Worm (Caenorhabditis elegans) whole organism, L4 larva: ENCODE data around the gene K01G5.8.

Experiments
- F49E8.2 ChIP-seq: sonication (generic microtip); optimal IDR thresholded peaks from 2 replicates; lab custom pipeline; 2016; ENCODE audit warnings: missing compliant biosample characterization, mild to moderate bottlenecking, missing genetic modification characterization, borderline replicate concordance
- R02D3.7 ChIP-seq: fragments of 150-350 bp; sonication (generic microtip); optimal IDR thresholded peaks from 3 replicates; lab custom pipeline; 2014; ENCODE audit warnings: missing biosample characterization, missing genetic modification characterization
- T26A8.4 ChIP-seq: fragments of 200-800 bp; sonication (Bioruptor generic); IDR thresholded peaks from 2 replicates; pipeline ENCODE4 v1.3.6; 2022; ENCODE audit warnings: missing genetic modification characterization, missing compliant biosample characterization
- Y75B8A.6 ChIP-seq: fragments of 200-800 bp; sonication (Bioruptor generic); IDR thresholded peaks from 2 replicates; pipeline ENCODE4 v1.3.6; 2022; ENCODE audit warnings: missing genetic modification reagents, missing genetic modification characterization, missing compliant biosample characterization
- aly-2 ChIP-seq: sonication (generic microtip); optimal IDR thresholded peaks from 2 replicates; lab custom pipeline; 2018; ENCODE audit warnings: missing biosample characterization, missing genetic modification characterization
- ama-1 ChIP-seq: fragments of 150-350 bp; optimal IDR thresholded peaks from 2 replicates; lab custom pipeline; 2014; ENCODE audit warnings: inconsistent platforms, mixed read lengths
- arid-1 ChIP-seq: fragments of 200-800 bp; sonication (Bioruptor generic); conservative IDR thresholded peaks from 2 replicates; pipeline ENCODE4 v1.3.6; 2022; ENCODE audit warnings: missing genetic modification reagents, missing genetic modification characterization, missing compliant biosample characterization
- ceh-20 ChIP-seq: fragments of 200-800 bp; sonication (Bioruptor generic); IDR thresholded peaks from 2 replicates; pipeline ENCODE4 v1.3.6; 2022; ENCODE audit warnings: missing genetic modification reagents, missing genetic modification characterization, missing compliant biosample characterization
- ceh-28 ChIP-seq: fragments of 150-350 bp; optimal IDR thresholded peaks from 2 replicates; lab custom pipeline; 2014; ENCODE audit warnings: missing biosample characterization, missing genetic modification reagents, missing genetic modification characterization
- ceh-44 ChIP-seq: fragments of 200-800 bp; sonication (Bioruptor generic); IDR thresholded peaks from 2 replicates; pipeline ENCODE4 v1.3.6; 2022; ENCODE audit warnings: missing genetic modification reagents, missing genetic modification characterization, missing compliant biosample characterization
- ceh-62 ChIP-seq: sonication (generic microtip); optimal IDR thresholded peaks from 2 replicates; lab custom pipeline; 2017; ENCODE audit warnings: missing biosample characterization, missing genetic modification characterization
- ctbp-1 ChIP-seq: fragments of 200-800 bp; sonication (Bioruptor generic); IDR thresholded peaks from 2 replicates; pipeline ENCODE4 v1.3.6; 2022; ENCODE audit warnings: missing genetic modification reagents, missing genetic modification characterization, missing compliant biosample characterization
- egl-27 ChIP-seq: sonication (generic microtip); optimal IDR thresholded peaks from 3 replicates; lab custom pipeline; 2017; ENCODE audit warnings: missing biosample characterization, missing genetic modification reagents, missing genetic modification characterization
- fos-1 ChIP-seq: fragments of 150-350 bp; optimal IDR thresholded peaks from 2 replicates; lab custom pipeline; 2014; ENCODE audit warnings: missing biosample characterization, missing genetic modification characterization
- hif-1 ChIP-seq, 2 experiments: sonication (generic microtip); optimal IDR thresholded peaks; 2 replicates each; lab custom pipeline; 2016 to 2017; ENCODE audit warnings: missing compliant biosample characterization in 2 of 2, missing genetic modification characterization in 2 of 2, missing genetic modification reagents in 2 of 2, missing genotype in 2 of 2, mild to moderate bottlenecking in 1 of 2
- lim-7 ChIP-seq: fragments of 200-800 bp; sonication (Bioruptor generic); IDR thresholded peaks from 2 replicates; pipeline ENCODE4 v1.3.6; 2022; ENCODE audit warnings: missing genetic modification characterization, missing compliant biosample characterization
- lin-1 ChIP-seq: fragments of 200-800 bp; sonication (Bioruptor generic); IDR thresholded peaks from 2 replicates; pipeline ENCODE4 v1.3.6; 2022; ENCODE audit warnings: missing genetic modification reagents, missing genetic modification characterization, missing compliant biosample characterization
- lin-13 ChIP-seq: fragments of 150-350 bp; optimal IDR thresholded peaks from 2 replicates; lab custom pipeline; 2014; ENCODE audit warnings: missing biosample characterization, missing genetic modification reagents, missing genetic modification characterization
- lin-38 ChIP-seq: fragments of 200-800 bp; sonication (Bioruptor generic); IDR thresholded peaks from 2 replicates; pipeline ENCODE4 v1.3.6; 2022; ENCODE audit warnings: missing genetic modification reagents, missing genetic modification characterization, missing compliant biosample characterization
- lin-39 ChIP-seq: fragments of 150-350 bp; optimal IDR thresholded peaks from 2 replicates; lab custom pipeline; 2014; ENCODE audit warnings: missing biosample characterization, missing genetic modification reagents, missing genetic modification characterization
- lsy-2 ChIP-seq, 2 experiments: fragments of 150-350 bp in 1 of 2; sonication (generic microtip) in 1 of 2; optimal IDR thresholded peaks; 2 replicates each; lab custom pipeline; 2014 to 2017; ENCODE audit warnings: missing biosample characterization in 2 of 2, missing genetic modification characterization in 2 of 2
- mdl-1 ChIP-seq, 2 experiments: fragments of 150-350 bp in 1 of 2; sonication (generic microtip) in 1 of 2; optimal IDR thresholded peaks; 2 replicates each; lab custom pipeline; 2014 to 2017; ENCODE audit warnings: missing biosample characterization in 2 of 2, missing genetic modification characterization in 2 of 2
- mdt-29 ChIP-seq: fragments of 200-800 bp; sonication (Bioruptor generic); IDR thresholded peaks from 2 replicates; pipeline ENCODE4 v1.3.6; 2022; ENCODE audit warnings: missing genetic modification reagents, missing genetic modification characterization, missing compliant biosample characterization
- nhr-102 ChIP-seq: sonication (generic microtip); optimal IDR thresholded peaks from 2 replicates; lab custom pipeline; 2016; ENCODE audit warnings: mild to moderate bottlenecking, missing genetic modification characterization, moderate library complexity, missing compliant biosample characterization
- nhr-111 ChIP-seq: fragments of 200-800 bp; sonication (Bioruptor generic); optimal IDR thresholded peaks from 2 replicates; lab custom pipeline; 2018; ENCODE audit warnings: mild to moderate bottlenecking, missing genetic modification characterization, missing compliant biosample characterization
- nhr-42 ChIP-seq: fragments of 200-800 bp; sonication (Bioruptor generic); IDR thresholded peaks from 2 replicates; pipeline ENCODE4 v1.3.6; 2022; ENCODE audit warnings: missing genetic modification characterization, missing compliant biosample characterization
- pha-4 ChIP-seq, 2 experiments: fragments of 150-350 bp in 1 of 2; fragments of 200-800 bp in 1 of 2; sonication (Bioruptor generic) in 1 of 2; IDR thresholded peaks in 1 of 2; optimal IDR thresholded peaks in 1 of 2; 2 replicates each; pipeline versions ENCODE4 v1.3.6 to Lab custom; 2014 to 2022; ENCODE audit warnings: missing genetic modification characterization in 2 of 2, missing genetic modification reagents in 2 of 2, missing biosample characterization in 1 of 2, missing compliant biosample characterization in 1 of 2
- php-3 ChIP-seq: fragments of 200-800 bp; sonication (Bioruptor generic); IDR thresholded peaks from 2 replicates; pipeline ENCODE4 v1.3.6; 2022; ENCODE audit warnings: missing genetic modification reagents, missing genetic modification characterization, missing compliant biosample characterization
- saeg-2 ChIP-seq: fragments of 200-800 bp; sonication (Bioruptor generic); IDR thresholded peaks from 2 replicates; pipeline ENCODE4 v1.3.6; 2022; ENCODE audit warnings: missing genetic modification reagents, missing genetic modification characterization, missing compliant biosample characterization
- snpc-1.2 ChIP-seq: fragments of 200-800 bp; sonication (Bioruptor generic); IDR thresholded peaks from 2 replicates; pipeline ENCODE4 v1.3.6; 2022; ENCODE audit warnings: missing genetic modification reagents, missing genetic modification characterization, missing compliant biosample characterization
- unc-39 ChIP-seq: sonication (generic microtip); optimal IDR thresholded peaks from 2 replicates; lab custom pipeline; 2017; ENCODE audit warnings: missing biosample characterization, missing genetic modification characterization
- unc-62 ChIP-seq, 3 experiments: fragments of 150-350 bp in 1 of 3; sonication (generic microtip); optimal IDR thresholded peaks in 2 of 3; peaks in 1 of 3; 1 replicate in 1 of 3; 2 replicates in 2 of 3; lab custom pipeline; 2014 to 2017; ENCODE audit warnings: missing biosample characterization in 3 of 3, missing genetic modification characterization in 3 of 3, missing genetic modification reagents in 3 of 3, missing genotype in 1 of 3
- vab-7 ChIP-seq: fragments of 200-800 bp; sonication (Bioruptor generic); IDR thresholded peaks from 2 replicates; pipeline ENCODE4 v1.3.6; 2022; ENCODE audit warnings: missing genetic modification reagents, missing genetic modification characterization, missing compliant biosample characterization
- zfp-2 ChIP-seq: sonication (generic microtip); optimal IDR thresholded peaks from 2 replicates; lab custom pipeline; 2016; ENCODE audit warnings: mild to moderate bottlenecking, missing genetic modification characterization, missing compliant biosample characterization
- zip-11 ChIP-seq: fragments of 200-800 bp; sonication (Bioruptor generic); IDR thresholded peaks from 2 replicates; pipeline ENCODE4 v1.3.6; 2022; ENCODE audit warnings: missing genetic modification characterization, missing compliant biosample characterization

K01G5.8 gene

ce11 chrIII:10740518-10740917, at the start of gene K01G5.8:
K01G5.8 (minus strand) TSS chrIII:10740772.
- TF ChIP-seq ama-1 (lab: Kevin White, UChicago) = peak; percentile 41
- TF ChIP-seq Y75B8A.6 (GFP tag; lab: Robert Waterston, UW) = 0 out of 2 replicates have a peak, but pooled peaks have one; percentile 39
- no peak for TF ChIP-seq lin-13 (GFP tag; lab: Kevin White, UChicago)
- 0 out of 2 replicates have a peak, but pooled peaks have one; percentile 12 for TF ChIP-seq pha-4 (GFP tag; IDR thresholded peaks at IDR 0.05; lab: Robert Waterston, UW)
- TF ChIP-seq pha-4 (tag; optimal IDR thresholded peaks at IDR 0.05; lab: Kevin White, UChicago) = no peak
- 0 out of 2 replicates have a peak, but pooled peaks have one; percentile 48 for TF ChIP-seq nhr-42 (GFP tag; lab: Robert Waterston, UW)
- 0 out of 2 replicates have a peak, but pooled peaks have one; percentile 5 for TF ChIP-seq lim-7 (GFP tag; lab: Robert Waterston, UW)
- TF ChIP-seq hif-1 (tag; optimal IDR thresholded peaks at IDR 0.05; lab: Kevin White, UChicago) = no peak
- TF ChIP-seq lin-39 (tag; lab: Kevin White, UChicago) = no peak
- peak; percentile 63 for TF ChIP-seq lin-38 (GFP tag; lab: Robert Waterston, UW)
- no peak for TF ChIP-seq lin-1
- TF ChIP-seq F49E8.2 (tag; lab: Kevin White, UChicago) = peak; percentile 8
- no peak for TF ChIP-seq zfp-2 (tag; lab: Kevin White, UChicago)
- no peak for TF ChIP-seq mdt-29 (GFP tag; lab: Robert Waterston, UW)

ce11 chrIII:10783052-10783451, 42.5 kb upstream of the K01G5.8 start:
- TF ChIP-seq saeg-2 (GFP tag; lab: Robert Waterston, UW) (no peak), nhr-102 (tag; lab: Kevin White, UChicago) (no peak), arid-1 (no peak), ceh-28 (tag; lab: Kevin White, UChicago) (no peak), zfp-2 (tag; lab: Kevin White, UChicago) (no peak), ctbp-1 (GFP tag; lab: Robert Waterston, UW) (no peak), egl-27 (tag; lab: Kevin White, UChicago) (no peak), unc-39 (tag; lab: Kevin White, UChicago) (no peak), pha-4 (GFP tag; IDR thresholded peaks at IDR 0.05; lab: Robert Waterston, UW) (no peak), pha-4 (tag; optimal IDR thresholded peaks at IDR 0.05; lab: Kevin White, UChicago) (no peak)

ce11 chrIII:10781553-10781952, 41.0 kb upstream of the K01G5.8 start, which contains the start of gene ptr-19:
ptr-19 (plus strand) TSS chrIII:10781853.
- TF ChIP-seq lin-38 (GFP tag; lab: Robert Waterston, UW) (no peak), ceh-62 (tag; lab: Kevin White, UChicago) (no peak), php-3 (no peak), nhr-42 (GFP tag; lab: Robert Waterston, UW) (no peak), unc-62 (GFP tag; optimal IDR thresholded peaks at IDR 0.05 in 1 of 2; lab: Kevin White, UChicago) (no peak), unc-62 (tag; optimal IDR thresholded peaks at IDR 0.05; lab: Kevin White, UChicago) (no peak), ceh-44 (no peak), lsy-2 (tag; optimal IDR thresholded peaks at IDR 0.05; lab: Kevin White, UChicago) (no peak), vab-7 (GFP tag; lab: Robert Waterston, UW) (no peak), R02D3.7 (tag; lab: Kevin White, UChicago) (no peak), zip-11 (no peak), lin-39 (tag; lab: Kevin White, UChicago) (no peak), mdl-1 (tag; optimal IDR thresholded peaks at IDR 0.05; lab: Kevin White, UChicago) (no peak), nhr-111 (GFP tag; lab: Kevin White, UChicago) (no peak), snpc-1.2 (GFP tag; lab: Robert Waterston, UW) (no peak), aly-2 (tag; lab: Kevin White, UChicago) (no peak), ceh-20 (GFP tag; lab: Robert Waterston, UW) (no peak), ama-1 (lab: Kevin White, UChicago) (no peak), T26A8.4 (GFP tag; lab: Robert Waterston, UW) (no peak), fos-1 (tag; lab: Kevin White, UChicago) (no peak)
